Worm (Caenorhabditis elegans) whole organism, L4/young adult: ENCODE data around the gene F19F10.3.

Experiments
- W03F9.2 ChIP-seq: fragments of 150-350 bp; optimal IDR thresholded peaks from 2 replicates; lab custom pipeline; 2014; ENCODE audit warnings: missing biosample characterization, missing genetic modification characterization
- dao-5 ChIP-seq: sonication (generic microtip); optimal IDR thresholded peaks from 2 replicates; lab custom pipeline; 2016; ENCODE audit warnings: missing genotype, missing genetic modification characterization, moderate library complexity, missing compliant biosample characterization
- him-1 ChIP-seq: sonication (generic microtip); optimal IDR thresholded peaks from 2 replicates; lab custom pipeline; 2016; ENCODE audit warnings: missing genotype, missing genetic modification reagents, missing genetic modification characterization, missing compliant biosample characterization

DNA sequence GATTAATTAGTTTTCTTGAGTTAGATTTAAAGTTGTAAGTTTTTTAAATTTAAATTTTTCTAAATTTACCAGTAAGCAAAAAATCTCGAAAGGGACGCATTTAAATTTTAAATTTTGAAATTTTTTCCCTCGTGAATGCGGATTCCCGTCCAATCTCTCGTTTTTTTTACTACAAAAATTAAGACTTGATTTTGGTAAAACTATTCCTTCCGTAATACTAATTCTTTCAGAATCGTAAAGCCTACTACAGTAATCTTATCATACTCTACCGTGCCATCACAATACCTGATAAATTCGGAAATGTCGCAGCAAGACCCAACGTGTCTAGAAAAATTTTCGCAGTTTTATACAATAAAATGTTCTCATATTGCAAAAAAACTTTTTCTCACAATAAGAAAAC, 6.7 kb upstream of the F19F10.3 start, which contains the start of the genes C54F6.19 and nhx-3:
- TF ChIP-seq W03F9.2 = no peak
- no peak for TF ChIP-seq dao-5 (tag; lab: Kevin White, UChicago)
- no peak for TF ChIP-seq him-1
